Fruit fly (Drosophila melanogaster): ENCODE data around the gene CG3734.

Gene CG3734

dm6 chr3R:19387608-19388007 lies at the start of gene CG3734:
Gene CG3734 (plus strand): TSS chr3R:19387861.
- TF ChIP-seq Trl (optimal IDR thresholded peaks at IDR 0.05) (no peak), Trl (GFP tag; optimal IDR thresholded peaks at IDR 0.05) (no peak), exex (tag; optimal IDR thresholded peaks at IDR 0.05) (peak; percentile 99), CG8281 (tag; optimal IDR thresholded peaks at IDR 0.05) (peak; percentile 56), schlank (tag; optimal IDR thresholded peaks at IDR 0.05) (no peak), sd (tag; optimal IDR thresholded peaks at IDR 0.05) (peak; percentile 77), CG32767 (GFP tag; IDR thresholded peaks at IDR 0.05) (no peak), grn (GFP tag; optimal IDR thresholded peaks at IDR 0.05) (peak; percentile 69), Chrac-16 (GFP tag; optimal IDR thresholded peaks at IDR 0.05) (no peak), CG34376 (GFP tag; optimal IDR thresholded peaks at IDR 0.05) (peak; percentile 79), vnd (GFP tag; IDR thresholded peaks at IDR 0.05; ENCODE audit: partially characterized antibody) (peak; percentile 36; the same call in 1 of the 3 replicates), CG8089 (GFP tag; optimal IDR thresholded peaks at IDR 0.05) (no peak), Max (GFP tag; optimal IDR thresholded peaks at IDR 0.05) (no peak), sima (GFP tag; optimal IDR thresholded peaks at IDR 0.05) (no peak), mirr (GFP tag; optimal IDR thresholded peaks at IDR 0.05) (peak; percentile 93), Hey (tag; optimal IDR thresholded peaks at IDR 0.05) (peak; percentile 43), z (GFP tag; IDR thresholded peaks at IDR 0.05) (peak; percentile 82), CG13296 (GFP tag; optimal IDR thresholded peaks at IDR 0.05) (peak; percentile 15), CG18476 (GFP tag; optimal IDR thresholded peaks at IDR 0.05) (no peak), B-H2 (GFP tag; optimal IDR thresholded peaks at IDR 0.05) (peak; percentile 5), GATAe (GFP tag; conservative IDR thresholded peaks at IDR 0.05) (no peak), jing (GFP tag; optimal IDR thresholded peaks at IDR 0.05) (no peak), HmgZ (tag; optimal IDR thresholded peaks at IDR 0.05) (peak; percentile 7), Pdp1 (GFP tag; optimal IDR thresholded peaks at IDR 0.05) (peak in 1 of 2 experiments; percentile 47), CG32772 (GFP tag; IDR thresholded peaks at IDR 0.05) (no peak), CG5953 (GFP tag; IDR thresholded peaks at IDR 0.05) (no peak), ci (GFP tag; IDR thresholded peaks at IDR 0.05) (no peak), lab (GFP tag; optimal IDR thresholded peaks at IDR 0.05) (peak; percentile 41), sug (tag; optimal IDR thresholded peaks at IDR 0.05) (peak; percentile 77), CG18599 (GFP tag; optimal IDR thresholded peaks at IDR 0.05) (peak; percentile 39)

dm6 chr3R:19339205-19339724 lies 48.4 kb upstream of the CG3734 start:
- TF ChIP-seq pan (optimal IDR thresholded peaks at IDR 0.05) (no peak), pan (GFP tag; optimal IDR thresholded peaks at IDR 0.05 in 1 of 2, IDR thresholded peaks at IDR 0.05 in 1 of 2) (no peak), vfl (GFP tag; optimal IDR thresholded peaks at IDR 0.05) (no peak), dysf (GFP tag; IDR thresholded peaks at IDR 0.05) (no peak), psq (GFP tag; optimal IDR thresholded peaks at IDR 0.05) (no peak), sens (GFP tag) (peak; percentile 64), Dp (GFP tag; optimal IDR thresholded peaks at IDR 0.05) (no peak), CG34422 (GFP tag; IDR thresholded peaks at IDR 0.05) (no peak), CG7372 (GFP tag; IDR thresholded peaks at IDR 0.05) (no peak), CG8388 (GFP tag; optimal IDR thresholded peaks at IDR 0.05) (peak; percentile 26), ATbp (GFP tag; optimal IDR thresholded peaks at IDR 0.05) (no peak), Antp (GFP tag; optimal IDR thresholded peaks at IDR 0.05) (no peak), h (optimal IDR thresholded peaks at IDR 0.05) (no peak), Optix (GFP tag; IDR thresholded peaks at IDR 0.05) (no peak), CG9437 (GFP tag; optimal IDR thresholded peaks at IDR 0.05) (no peak), pnt (GFP tag; optimal IDR thresholded peaks at IDR 0.05) (no peak), Med (GFP tag) (no peak), CG4707 (GFP tag; optimal IDR thresholded peaks at IDR 0.05) (no peak), CG10654 (GFP tag; optimal IDR thresholded peaks at IDR 0.05) (no peak), CG3407 (GFP tag; optimal IDR thresholded peaks at IDR 0.05) (no peak), CkIIα-i1 (GFP tag; IDR thresholded peaks at IDR 0.05) (no peak), Bdp1 (GFP tag; optimal IDR thresholded peaks at IDR 0.05) (no peak), CG12744 (GFP tag; optimal IDR thresholded peaks at IDR 0.05) (no peak), ssp (GFP tag; IDR thresholded peaks at IDR 0.05) (no peak)
